Fruit fly (Drosophila melanogaster): Measurements from ENCODE around the gene iPLA2-VIA.
A peak's percentile ranks its signal among the peaks of the same experiment; 100 is the strongest.

Gene iPLA2-VIA

dm6 chr3L:9856430-9857218 lies 7.5 kb downstream of the iPLA2-VIA start (continued):
- TF ChIP-seq Hand (GFP tag; optimal IDR thresholded peaks at IDR 0.05) (peak; percentile 37), CG1024 (GFP tag; IDR thresholded peaks at IDR 0.05) (peak; percentile 70), crp (GFP tag; optimal IDR thresholded peaks at IDR 0.05) (no peak), Dp (GFP tag; optimal IDR thresholded peaks at IDR 0.05) (no peak), hkb (optimal IDR thresholded peaks at IDR 0.05) (no peak), hkb (GFP tag; IDR thresholded peaks at IDR 0.05) (peak; percentile 83), CG31441 (GFP tag; IDR thresholded peaks at IDR 0.05) (peak; percentile 84), tin (GFP tag; optimal IDR thresholded peaks at IDR 0.05) (peak; percentile 72), CG15011 (GFP tag; optimal IDR thresholded peaks at IDR 0.05) (no peak), jing (GFP tag; optimal IDR thresholded peaks at IDR 0.05) (peak; percentile 48), sug (tag; optimal IDR thresholded peaks at IDR 0.05) (no peak), CG12071 (GFP tag; optimal IDR thresholded peaks at IDR 0.05) (no peak), Eip74EF (GFP tag; optimal IDR thresholded peaks at IDR 0.05) (peak in 1 of 2 experiments; percentile 79), Scr (GFP tag; IDR thresholded peaks at IDR 0.05; ENCODE audit: partially characterized antibody) (no peak), CG6813 (GFP tag; optimal IDR thresholded peaks at IDR 0.05) (peak; percentile 72), scrt (GFP tag; optimal IDR thresholded peaks at IDR 0.05) (peak; percentile 51), mam (GFP tag; optimal IDR thresholded peaks at IDR 0.05) (no peak), Dip3 (GFP tag; optimal IDR thresholded peaks at IDR 0.05) (no peak), CG11093 (GFP tag; IDR thresholded peaks at IDR 0.05) (peak; percentile 75), CG10431 (GFP tag; optimal IDR thresholded peaks at IDR 0.05) (peak; percentile 58), bcd (GFP tag; optimal IDR thresholded peaks at IDR 0.05) (peak; percentile 76), Gsc (GFP tag; IDR thresholded peaks at IDR 0.05) (no peak; the same call in 1 of the 2 replicates), stwl (tag; optimal IDR thresholded peaks at IDR 0.05) (peak; percentile 38), chn (GFP tag; optimal IDR thresholded peaks at IDR 0.05) (peak; percentile 28), nau (GFP tag; optimal IDR thresholded peaks at IDR 0.05) (peak; percentile 6), Adf1 (GFP tag; IDR thresholded peaks at IDR 0.05) (no peak), run (tag; optimal IDR thresholded peaks at IDR 0.05) (peak; percentile 60), CG15696 (tag; optimal IDR thresholded peaks at IDR 0.05) (peak; percentile 92), jigr1 (GFP tag; IDR thresholded peaks at IDR 0.05) (0 out of 3 replicates have a peak, but pooled peaks have one; percentile 37), Atf-2 (GFP tag; optimal IDR thresholded peaks at IDR 0.05) (no peak), NK7.1 (GFP tag; optimal IDR thresholded peaks at IDR 0.05) (no peak), CG11085 (GFP tag; IDR thresholded peaks at IDR 0.05) (peak; percentile 67), CG15269 (tag; optimal IDR thresholded peaks at IDR 0.05) (peak; percentile 80), CG13894 (tag; optimal IDR thresholded peaks at IDR 0.05) (no peak), lola (GFP tag; optimal IDR thresholded peaks at IDR 0.05) (peak in 1 of 3 experiments; percentile 92), C15 (GFP tag; IDR thresholded peaks at IDR 0.05) (no peak), bowl (GFP tag; IDR thresholded peaks at IDR 0.05) (no peak), D19B (GFP tag; optimal IDR thresholded peaks at IDR 0.05) (no peak), dmrt99B (tag; optimal IDR thresholded peaks at IDR 0.05) (peak; percentile 90), CG1529 (GFP tag; optimal IDR thresholded peaks at IDR 0.05) (peak; percentile 65), CG4424 (GFP tag; optimal IDR thresholded peaks at IDR 0.05) (peak; percentile 73), CG11723 (GFP tag; optimal IDR thresholded peaks at IDR 0.05) (peak; percentile 38), CG10321 (GFP tag; IDR thresholded peaks at IDR 0.05) (peak; percentile 45; the same call in 1 of the 2 replicates), Fer3 (tag; optimal IDR thresholded peaks at IDR 0.05) (peak; percentile 76), Sox102F (GFP tag; optimal IDR thresholded peaks at IDR 0.05) (peak; percentile 90), CG9932 (GFP tag; IDR thresholded peaks at IDR 0.05) (peak; percentile 52; the same call in 1 of the 2 replicates), Optix (GFP tag; IDR thresholded peaks at IDR 0.05) (peak; percentile 60; the same call in 2 of the 3 replicates), toy (GFP tag; IDR thresholded peaks at IDR 0.05) (no peak)

Data from whole organism, embryonic.